Worm (Caenorhabditis elegans) whole organism, late embryonic: ENCODE results near the gene ZK1307.9.

Source experiments
- T23F11.4 ChIP-seq: fragments of 200-800 bp; sonication (Bioruptor generic); optimal IDR thresholded peaks from 2 replicates; lab custom pipeline; 2018; ENCODE audit warnings: mild to moderate bottlenecking, missing genetic modification characterization, missing compliant biosample characterization
- ceh-18 ChIP-seq: sonication (generic microtip); optimal IDR thresholded peaks from 2 replicates; lab custom pipeline; 2016; ENCODE audit warnings: missing genetic modification characterization, missing compliant biosample characterization
- dmd-4 ChIP-seq: sonication (generic microtip); optimal IDR thresholded peaks from 2 replicates; lab custom pipeline; 2016; ENCODE audit warnings: borderline replicate concordance, missing genetic modification characterization, missing compliant biosample characterization
- fkh-6 ChIP-seq: sonication (generic microtip); optimal IDR thresholded peaks from 2 replicates; lab custom pipeline; 2016; ENCODE audit warnings: missing genetic modification characterization, missing compliant biosample characterization
- gmeb-2 ChIP-seq: sonication (generic microtip); optimal IDR thresholded peaks from 2 replicates; lab custom pipeline; 2016; ENCODE audit warnings: missing genetic modification characterization, inconsistent platforms, missing compliant biosample characterization
- hlh-13 ChIP-seq: fragments of 200-800 bp; sonication (Bioruptor generic); optimal IDR thresholded peaks from 2 replicates; lab custom pipeline; 2018; ENCODE audit warnings: mild to moderate bottlenecking, missing genetic modification characterization, missing compliant biosample characterization
- lim-6 ChIP-seq: sonication (generic microtip); optimal IDR thresholded peaks from 2 replicates; lab custom pipeline; 2016; ENCODE audit warnings: missing genetic modification characterization, missing compliant biosample characterization
- nfya-1 ChIP-seq: sonication (generic microtip); optimal IDR thresholded peaks from 2 replicates; lab custom pipeline; 2017; ENCODE audit warnings: missing genetic modification characterization, mild to moderate bottlenecking, missing compliant biosample characterization, antibody characterized with exemption, moderate library complexity
- pat-9 ChIP-seq: fragments of 200-800 bp; sonication (Bioruptor generic); optimal IDR thresholded peaks from 2 replicates; lab custom pipeline; 2018; ENCODE audit warnings: mild to moderate bottlenecking, missing genetic modification characterization, moderate library complexity, missing compliant biosample characterization
- pqm-1 ChIP-seq: sonication (generic microtip); optimal IDR thresholded peaks from 2 replicates; lab custom pipeline; 2016; ENCODE audit warnings: missing genetic modification characterization, missing compliant biosample characterization
- sdc-2 ChIP-seq: sonication (generic microtip); optimal IDR thresholded peaks from 2 replicates; lab custom pipeline; 2016; ENCODE audit warnings: missing genotype, missing genetic modification characterization, missing compliant biosample characterization
- sox-4 ChIP-seq: sonication (generic microtip); optimal IDR thresholded peaks from 2 replicates; lab custom pipeline; 2017; ENCODE audit warnings: mild to moderate bottlenecking, missing genetic modification characterization, inconsistent platforms, missing compliant biosample characterization

- TF ChIP-seq nfya-1 (tag; lab: Kevin White, UChicago) (no peak), pqm-1 (tag; lab: Kevin White, UChicago) (no peak), T23F11.4 (GFP tag; lab: Kevin White, UChicago) (no peak), pat-9 (tag; lab: Kevin White, UChicago) (no peak), lim-6 (tag; lab: Kevin White, UChicago) (no peak), dmd-4 (no peak), sdc-2 (tag; lab: Kevin White, UChicago) (no peak), ceh-18 (tag; lab: Kevin White, UChicago) (no peak), fkh-6 (tag; lab: Kevin White, UChicago) (no peak), hlh-13 (no peak), sox-4 (tag; lab: Kevin White, UChicago) (no peak), gmeb-2 (tag; lab: Kevin White, UChicago) (no peak)
Observed at ce11 chrII:9674678-9675077, 25.4 kb downstream of the ZK1307.9 start, which contains the start of gene arc-1.
